Worm (Caenorhabditis elegans) whole organism, young adult: ENCODE measurements around the gene F07A11.4.

Source experiments
- C17E4.6 ChIP-seq: fragments of 200-800 bp; sonication (Bioruptor generic); IDR thresholded peaks from 2 replicates; pipeline ENCODE4 v1.3.6; 2022; ENCODE audit warnings: missing genetic modification reagents, missing genetic modification characterization, missing compliant biosample characterization
- F55B11.4 ChIP-seq: sonication (generic microtip); optimal IDR thresholded peaks from 2 replicates; lab custom pipeline; 2016; ENCODE audit warnings: missing compliant biosample characterization, missing genetic modification characterization, borderline replicate concordance; ENCODE audit not compliant: insufficient read depth
- akir-1 ChIP-seq: fragments of 200-800 bp; sonication (Bioruptor generic); optimal IDR thresholded peaks from 2 replicates; lab custom pipeline; 2018; ENCODE audit warnings: mild to moderate bottlenecking, missing genetic modification characterization, moderate library complexity, missing compliant biosample characterization
- ama-1 ChIP-seq, 3 experiments: fragments of 150-350 bp in 1 of 3; sonication (generic microtip) in 2 of 3; optimal IDR thresholded peaks; 2 replicates each; lab custom pipeline; 2014 to 2018; ENCODE audit warnings: missing biosample characterization in 2 of 3, missing genetic modification characterization in 2 of 3, missing genetic modification reagents in 2 of 3
- cebp-2 ChIP-seq: fragments of 200-800 bp; sonication (Bioruptor generic); IDR thresholded peaks from 2 replicates; pipeline ENCODE4 v1.3.6; 2022; ENCODE audit warnings: missing genetic modification characterization, missing compliant biosample characterization
- ceh-100 ChIP-seq: fragments of 200-800 bp; sonication (Bioruptor generic); IDR thresholded peaks from 2 replicates; pipeline ENCODE4 v1.3.6; 2022; ENCODE audit warnings: missing genetic modification reagents, missing genetic modification characterization, missing compliant biosample characterization
- efl-1 ChIP-seq: fragments of 150-350 bp; optimal IDR thresholded peaks from 2 replicates; lab custom pipeline; 2014; ENCODE audit warnings: missing biosample characterization, missing genetic modification reagents, missing genetic modification characterization
- egrh-3 ChIP-seq: fragments of 200-800 bp; sonication (Bioruptor generic); IDR thresholded peaks from 2 replicates; pipeline ENCODE4 v1.3.6; 2022; ENCODE audit warnings: missing genetic modification reagents, missing genetic modification characterization, missing compliant biosample characterization
- hmg-20 ChIP-seq: fragments of 200-800 bp; sonication (Bioruptor generic); IDR thresholded peaks from 2 replicates; pipeline ENCODE4 v1.3.6; 2022; ENCODE audit warnings: missing genetic modification reagents, missing genetic modification characterization, missing compliant biosample characterization
- let-526 ChIP-seq: fragments of 200-800 bp; sonication (Bioruptor generic); IDR thresholded peaks from 2 replicates; pipeline ENCODE4 v1.3.6; 2022; ENCODE audit warnings: missing genetic modification reagents, missing genetic modification characterization, missing compliant biosample characterization
- nhr-90 ChIP-seq: sonication (generic microtip); optimal IDR thresholded peaks from 2 replicates; lab custom pipeline; 2016; ENCODE audit warnings: missing genotype, mild to moderate bottlenecking, missing genetic modification characterization, missing compliant biosample characterization
- sdz-38 ChIP-seq: sonication (generic microtip); optimal IDR thresholded peaks from 2 replicates; lab custom pipeline; 2016; ENCODE audit warnings: missing genotype, missing genetic modification characterization, missing compliant biosample characterization
- snpc-4 ChIP-seq, 5 experiments: fragments of 150-350 bp in 1 of 5; sonication (generic microtip) in 4 of 5; optimal IDR thresholded peaks; 2 replicates each; lab custom pipeline; 2014 to 2018; ENCODE audit warnings: missing genetic modification characterization in 5 of 5, missing biosample characterization in 3 of 5, antibody characterized with exemption in 2 of 5, mild to moderate bottlenecking in 2 of 5, missing compliant biosample characterization in 2 of 5, missing genotype in 2 of 5, moderate library complexity in 2 of 5, missing genetic modification reagents in 1 of 5

DNA sequence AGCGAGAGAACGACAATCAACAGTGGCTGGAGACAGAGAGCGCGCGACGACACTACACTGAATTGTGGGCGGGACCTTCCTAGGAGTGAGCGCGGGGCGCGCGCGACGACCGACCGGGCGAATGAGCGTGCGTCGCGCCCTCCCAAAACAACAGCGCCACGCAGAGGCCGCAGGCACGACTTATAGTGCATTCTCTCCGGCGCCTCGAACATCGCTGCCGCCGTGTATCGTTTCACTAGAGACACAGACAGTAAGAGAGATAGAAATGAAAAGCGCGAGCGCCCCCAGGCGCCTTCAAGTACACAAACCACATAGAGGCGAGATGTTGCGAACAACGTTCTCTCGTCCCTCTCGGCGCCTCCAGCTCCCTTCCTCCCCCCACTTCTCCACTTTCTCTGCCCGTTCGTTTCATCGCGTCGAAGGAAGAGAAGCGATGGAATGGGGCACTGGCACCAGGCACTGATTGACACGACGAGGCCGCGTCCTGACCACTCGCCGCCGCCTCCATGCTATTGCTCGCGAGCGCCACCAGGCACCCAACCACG, 19.2 kb downstream of the F07A11.4 start:
- TF ChIP-seq akir-1 (no peak), egrh-3 (peak; percentile 92), hmg-20 (0 out of 2 replicates have a peak, but pooled peaks have one; percentile 44), sdz-38 (no peak), ceh-100 (GFP tag; lab: Robert Waterston, UW) (no peak; the same call in 1 of the 2 replicates), nhr-90 (tag; lab: Kevin White, UChicago) (peak; percentile 68), cebp-2 (no peak), efl-1 (GFP tag; lab: Kevin White, UChicago) (no peak), ama-1 (optimal IDR thresholded peaks at IDR 0.05; lab: Kevin White, UChicago) (no peak), ama-1 (GFP tag; optimal IDR thresholded peaks at IDR 0.05; lab: Kevin White, UChicago) (no peak), let-526 (GFP tag; lab: Robert Waterston, UW) (no peak), C17E4.6 (GFP tag; lab: Robert Waterston, UW) (no peak), snpc-4 (GFP tag; optimal IDR thresholded peaks at IDR 0.05; lab: Kevin White, UChicago) (no peak), snpc-4 (tag; optimal IDR thresholded peaks at IDR 0.05; lab: Kevin White, UChicago) (peak in 3 of 4 experiments; percentile 28 to 67 (median 58)), F55B11.4 (tag; lab: Kevin White, UChicago) (no peak)
